Worm (Caenorhabditis elegans): ENCODE data around the gene sri-65.

- no peak for TF ChIP-seq ces-1 (GFP tag; optimal IDR thresholded peaks at IDR 0.05)
- no peak for TF ChIP-seq pqm-1 (tag; optimal IDR thresholded peaks at IDR 0.05)
Measured at ce11 chrV:16346406-16347108, 41.6 kb downstream of the sri-65 start, which contains the start of the genes W08G11.5 and W08G11.1.

Data from whole organism, L1 larva.